Worm (Caenorhabditis elegans): ENCODE measurements around the gene spp-13.
A peak's percentile ranks its signal among the peaks of the same experiment; 100 is the strongest.

Gene spp-13

DNA sequence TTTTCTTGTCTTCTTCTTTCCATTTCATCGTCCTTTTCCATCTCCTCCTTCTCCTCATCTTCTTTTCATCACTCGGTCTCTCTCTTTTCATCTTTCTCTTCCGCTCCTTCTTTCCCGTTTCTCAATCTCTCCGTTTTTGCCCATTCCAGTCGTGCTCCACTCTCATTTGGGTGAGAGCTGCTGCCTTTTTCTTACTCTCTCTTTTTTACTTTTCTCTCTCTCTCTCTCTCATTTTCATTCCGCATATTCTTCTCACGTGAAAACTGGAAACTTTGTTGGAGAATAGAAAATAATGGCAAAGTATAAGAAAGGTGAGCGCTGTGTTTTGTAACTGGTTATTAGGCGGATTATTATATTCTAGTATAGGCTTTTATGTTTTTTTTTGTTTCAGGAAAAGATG is 40.0 kb downstream of the spp-13 start, which contains the start of gene tbc-18 (continued):
- peak; percentile 21 for TF ChIP-seq hlh-11 (tag; optimal IDR thresholded peaks at IDR 0.05)
- peak; percentile 67 for TF ChIP-seq mep-1 (tag; optimal IDR thresholded peaks at IDR 0.05)
- TF ChIP-seq hif-1 (tag; optimal IDR thresholded peaks at IDR 0.05): peak in 1 of 2 experiments; percentile 41
- TF ChIP-seq mxl-2 (GFP tag; conservative IDR thresholded peaks at IDR 0.05): no peak
- TF ChIP-seq hmg-1.1 (GFP tag; IDR thresholded peaks at IDR 0.05): peak; percentile 57; the same call in 1 of the 2 replicates
- no peak for TF ChIP-seq zfp-2 (tag; optimal IDR thresholded peaks at IDR 0.05)
- TF ChIP-seq dpl-1 (GFP tag; optimal IDR thresholded peaks at IDR 0.05): no peak
- no peak for TF ChIP-seq zfp-3 (GFP tag; conservative IDR thresholded peaks at IDR 0.05)
- peak; percentile 61 for TF ChIP-seq hlh-30 (tag; optimal IDR thresholded peaks at IDR 0.05; ENCODE audit: insufficient read depth)
- TF ChIP-seq lim-7 (GFP tag; IDR thresholded peaks at IDR 0.05): no peak
- no peak for TF ChIP-seq D1046.2 (GFP tag; IDR thresholded peaks at IDR 0.05)
- no peak for TF ChIP-seq Y75B8A.6 (GFP tag; IDR thresholded peaks at IDR 0.05)
- TF ChIP-seq mes-2 (tag; optimal IDR thresholded peaks at IDR 0.05; ENCODE audit: poor library complexity, severe bottlenecking): peak; percentile 40
- no peak for TF ChIP-seq nhr-11 (tag; optimal IDR thresholded peaks at IDR 0.05)
- TF ChIP-seq lin-38 (GFP tag; IDR thresholded peaks at IDR 0.05): no peak
- no peak for TF ChIP-seq nhr-48 (tag; optimal IDR thresholded peaks at IDR 0.05)
- no peak for TF ChIP-seq daf-12 (tag; optimal IDR thresholded peaks at IDR 0.05)
- TF ChIP-seq egl-43 (GFP tag; IDR thresholded peaks at IDR 0.05): no peak
- TF ChIP-seq daf-8 (GFP tag; IDR thresholded peaks at IDR 0.05): no peak
- no peak for TF ChIP-seq fos-1 (tag; optimal IDR thresholded peaks at IDR 0.05)
- TF ChIP-seq vab-7 (GFP tag; IDR thresholded peaks at IDR 0.05): no peak
- no peak for TF ChIP-seq dmd-8 (GFP tag; IDR thresholded peaks at IDR 0.05)
- no peak for TF ChIP-seq snpc-4 (tag; optimal IDR thresholded peaks at IDR 0.05)

DNA sequence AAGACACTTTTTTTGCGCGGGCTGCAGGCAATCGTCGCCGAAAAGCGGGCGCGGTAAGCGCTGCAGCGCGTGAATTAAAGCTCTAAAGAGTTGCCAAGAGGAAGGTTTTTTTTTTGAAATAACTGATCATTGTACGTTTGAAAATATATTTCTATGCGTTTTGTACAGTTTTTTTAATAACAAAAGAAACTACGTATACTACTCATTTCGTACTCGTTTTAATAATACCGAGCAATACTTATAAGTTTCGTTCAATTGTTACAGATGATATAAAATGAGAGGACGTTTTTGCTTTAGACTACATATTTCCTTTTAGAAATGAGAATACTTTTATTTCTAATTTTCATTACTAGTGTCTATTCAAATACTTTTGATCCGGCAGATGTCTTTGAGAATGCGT is 46.4 kb downstream of the spp-13 start, which contains the start of gene nep-15:
nep-15 (plus strand) TSS at position 301 of the 400 bp plus-strand sequence.
- TF ChIP-seq saeg-2 (GFP tag; IDR thresholded peaks at IDR 0.05) (no peak), nhr-237 (tag; optimal IDR thresholded peaks at IDR 0.05) (no peak), tra-1 (GFP tag; IDR thresholded peaks at IDR 0.05) (no peak), mxl-2 (GFP tag; conservative IDR thresholded peaks at IDR 0.05) (no peak), cey-2 (tag; optimal IDR thresholded peaks at IDR 0.05; ENCODE audit: borderline replicate concordance, insufficient read depth) (no peak), mes-2 (tag; optimal IDR thresholded peaks at IDR 0.05; ENCODE audit: poor library complexity, severe bottlenecking) (no peak), zfp-3 (GFP tag; conservative IDR thresholded peaks at IDR 0.05) (no peak), lim-7 (GFP tag; IDR thresholded peaks at IDR 0.05) (no peak), mep-1 (tag; optimal IDR thresholded peaks at IDR 0.05) (no peak)

DNA sequence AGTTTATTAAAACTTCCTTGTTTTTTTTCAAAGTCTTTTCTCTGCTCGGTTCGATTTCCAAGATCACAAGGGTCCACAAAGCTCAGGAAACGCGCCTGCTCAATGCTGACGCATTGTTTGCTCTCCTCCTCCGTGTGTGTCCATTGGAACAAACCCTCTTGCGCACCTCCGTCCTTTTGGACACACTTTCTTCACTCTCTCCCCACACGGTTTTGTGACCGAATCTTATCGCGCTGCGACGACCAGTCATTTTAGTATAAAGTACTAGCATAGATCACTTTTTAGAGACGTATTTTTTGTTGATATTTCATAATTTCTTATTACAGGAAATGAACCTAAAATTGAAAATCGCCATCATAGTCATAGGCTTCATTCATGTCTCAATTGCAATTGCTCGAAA is 50.1 kb downstream of the spp-13 start:
- TF ChIP-seq gei-8 (GFP tag; optimal IDR thresholded peaks at IDR 0.05) (no peak), mes-2 (tag; optimal IDR thresholded peaks at IDR 0.05; ENCODE audit: poor library complexity, severe bottlenecking) (no peak), nhr-25 (tag; optimal IDR thresholded peaks at IDR 0.05; ENCODE audit: borderline replicate concordance, insufficient read depth) (peak; percentile 40), tra-1 (GFP tag; IDR thresholded peaks at IDR 0.05) (no peak; the same call in 1 of the 2 replicates), mep-1 (tag; optimal IDR thresholded peaks at IDR 0.05) (peak; percentile 90), pha-4 (GFP tag; IDR thresholded peaks at IDR 0.05) (0 out of 2 replicates have a peak, but pooled peaks have one; percentile 52), pha-4 (tag; optimal IDR thresholded peaks at IDR 0.05) (no peak), jun-1 (tag; optimal IDR thresholded peaks at IDR 0.05) (no peak), nhr-102 (tag; optimal IDR thresholded peaks at IDR 0.05) (no peak), set-16 (GFP tag; IDR thresholded peaks at IDR 0.05) (no peak), ceh-82 (tag; optimal IDR thresholded peaks at IDR 0.05) (no peak), D1046.2 (GFP tag; IDR thresholded peaks at IDR 0.05) (no peak), ztf-11 (tag; optimal IDR thresholded peaks at IDR 0.05) (no peak), ZK337.2 (GFP tag; IDR thresholded peaks at IDR 0.05) (no peak), aha-1 (tag) (peak; percentile 99), ctbp-1 (GFP tag; IDR thresholded peaks at IDR 0.05) (peak; percentile 63; the same call in 1 of the 2 replicates), rbr-2 (tag; optimal IDR thresholded peaks at IDR 0.05) (peak; percentile 81), attf-4 (tag; optimal IDR thresholded peaks at IDR 0.05) (no peak), Y48G9A.11 (GFP tag; IDR thresholded peaks at IDR 0.05) (no peak), lin-1 (GFP tag; IDR thresholded peaks at IDR 0.05) (no peak), R02D3.7 (tag; optimal IDR thresholded peaks at IDR 0.05) (no peak), hif-1 (tag; optimal IDR thresholded peaks at IDR 0.05) (no peak), php-3 (GFP tag; IDR thresholded peaks at IDR 0.05) (0 out of 2 replicates have a peak, but pooled peaks have one; percentile 41), pqm-1 (tag; optimal IDR thresholded peaks at IDR 0.05) (peak; percentile 41), F44E2.7 (GFP tag; IDR thresholded peaks at IDR 0.05) (no peak), sdz-12 (GFP tag; optimal IDR thresholded peaks at IDR 0.05) (no peak)

Measured in whole organism, L4 larva.